Fruit fly (Drosophila melanogaster): ENCODE results near the gene CG31915.

Gene CG31915

DNA sequence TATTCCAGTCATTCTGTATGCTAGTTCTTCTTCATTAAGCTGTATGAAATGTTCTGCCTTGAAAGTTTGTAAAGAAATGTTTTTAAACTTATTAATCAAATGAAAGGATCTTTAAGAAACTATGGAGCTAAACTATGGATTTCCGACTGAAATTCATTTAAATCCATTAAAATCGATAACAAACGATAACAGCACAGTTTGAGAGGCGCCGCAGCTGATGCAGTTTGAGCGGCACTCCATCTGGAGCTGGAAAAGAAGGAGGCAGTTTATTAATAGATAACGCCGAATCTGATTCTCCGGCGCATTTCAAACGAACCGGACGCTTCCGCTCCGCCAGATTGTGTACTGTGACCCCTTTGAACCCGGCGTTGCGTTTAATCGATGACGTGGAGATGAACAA lies at the start of gene CG31915:
TSS of gene CG31915 (plus strand) at position 263 of the 400 bp plus-strand sequence.
- peak in 1 of 2 experiments; percentile 11 for TF ChIP-seq CTCF (optimal IDR thresholded peaks at IDR 0.05)
- TF ChIP-seq CG8478 (optimal IDR thresholded peaks at IDR 0.05) = no peak

DNA sequence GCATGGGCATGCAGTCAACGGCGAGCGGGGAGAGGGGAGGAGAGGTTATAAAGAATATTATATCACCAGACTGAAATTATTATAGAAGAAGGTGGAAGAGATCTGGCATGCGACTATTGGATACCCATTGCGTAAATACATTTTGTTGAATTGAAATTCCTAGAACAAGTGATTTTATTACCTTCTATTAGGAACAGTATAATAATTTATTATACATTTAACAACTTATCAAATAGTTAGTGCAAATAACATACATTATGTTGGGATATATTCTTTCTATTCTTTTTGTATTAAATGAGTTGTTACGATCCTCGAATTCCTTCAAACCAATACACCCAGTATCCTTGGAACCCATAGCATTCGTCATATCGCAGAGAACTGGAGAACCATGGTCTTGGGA lies 49.6 kb upstream of the CG31915 start:
- TF ChIP-seq CTCF (optimal IDR thresholded peaks at IDR 0.05) (no peak), CG8478 (optimal IDR thresholded peaks at IDR 0.05) (no peak)

DNA sequence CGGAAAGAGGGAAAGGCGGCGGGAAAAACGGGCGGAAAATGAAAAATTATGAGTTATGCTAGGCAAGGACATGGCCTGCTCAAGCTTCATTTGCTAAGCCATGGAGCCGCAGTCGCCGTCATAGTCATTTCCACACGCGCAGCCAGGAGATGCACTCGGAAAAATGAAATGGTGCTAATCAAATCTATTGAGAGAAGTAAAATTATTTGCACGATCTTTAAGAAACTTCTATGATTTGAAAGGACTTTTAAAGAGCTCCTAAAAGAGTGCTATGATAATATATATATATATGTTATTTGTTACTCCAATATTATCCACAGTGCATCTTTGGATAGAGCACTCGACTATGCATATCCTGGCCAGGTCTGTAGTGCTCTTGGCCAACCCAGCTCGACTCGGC lies 48.8 kb upstream of the CG31915 start:
- TF ChIP-seq CG8478 (optimal IDR thresholded peaks at IDR 0.05) = no peak

DNA sequence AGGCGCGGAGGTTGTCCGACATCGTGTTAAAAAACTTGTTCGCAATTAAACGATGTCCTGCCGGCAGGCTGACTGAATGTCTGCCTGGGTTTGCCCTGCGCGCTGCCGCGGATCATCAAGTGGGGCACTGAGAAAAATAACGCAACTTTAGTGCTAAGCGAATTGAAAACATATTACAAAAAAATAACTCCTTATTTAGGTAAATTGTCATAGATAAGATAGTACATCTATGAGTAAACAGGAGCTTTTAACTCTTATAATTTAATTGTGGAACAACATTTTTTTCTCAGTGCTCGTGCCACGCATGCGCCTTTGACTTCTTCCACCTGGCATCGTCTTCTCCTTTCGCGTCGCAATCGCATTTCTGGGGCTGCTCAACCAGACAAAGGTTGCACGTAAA lies 48.0 kb upstream of the CG31915 start:
- TF ChIP-seq CTCF (optimal IDR thresholded peaks at IDR 0.05) = no peak
- no peak for TF ChIP-seq CG8478 (optimal IDR thresholded peaks at IDR 0.05)

DNA sequence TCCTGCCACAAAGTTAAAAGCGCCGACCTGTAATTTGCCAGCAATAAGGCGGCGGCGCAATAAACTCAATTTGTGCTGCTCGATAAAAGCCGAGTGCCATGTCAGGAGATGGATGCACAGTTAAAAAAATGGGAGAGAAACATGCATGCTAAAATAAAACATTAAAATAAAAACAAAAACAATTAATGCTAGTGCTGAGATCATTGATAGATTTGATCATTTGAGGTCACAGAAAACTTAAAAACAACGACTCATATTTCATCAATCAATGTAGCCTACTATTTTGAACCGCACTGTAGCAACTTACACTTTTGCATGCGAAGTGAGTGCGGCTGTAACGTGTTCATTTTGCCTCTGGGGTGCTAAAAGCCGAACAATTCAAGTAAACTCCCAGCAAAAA lies 44.8 kb upstream of the CG31915 start:
- TF ChIP-seq CG8478 (optimal IDR thresholded peaks at IDR 0.05) = no peak
- no peak for TF ChIP-seq CTCF (optimal IDR thresholded peaks at IDR 0.05)

DNA sequence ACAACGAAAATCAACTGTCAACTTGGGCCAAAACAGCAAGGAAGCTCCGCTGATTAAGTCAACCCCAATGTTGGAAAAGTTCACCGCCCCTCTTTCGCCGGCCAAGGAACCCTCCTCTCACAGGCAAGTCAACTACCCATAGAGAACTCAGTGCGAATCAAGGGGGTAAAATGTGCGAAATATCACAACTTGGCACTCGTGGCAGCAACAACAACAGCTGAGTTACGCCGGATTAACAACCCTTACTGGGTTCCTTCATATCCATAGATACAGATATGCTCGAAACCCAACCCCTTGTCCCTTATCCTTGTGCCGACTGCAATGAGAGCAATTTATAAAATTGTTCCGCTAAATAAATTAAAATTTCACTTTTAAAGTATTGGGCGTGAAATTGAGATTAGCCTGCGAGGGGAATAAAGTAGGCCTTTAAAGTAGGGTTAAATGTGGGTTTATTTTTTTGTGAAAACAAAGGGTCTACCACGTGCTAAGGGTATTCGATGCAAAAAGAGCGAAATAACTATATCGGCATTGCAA lies 38.8 kb upstream of the CG31915 start:
- TF ChIP-seq CG8478 (optimal IDR thresholded peaks at IDR 0.05) (no peak), CTCF (optimal IDR thresholded peaks at IDR 0.05) (no peak)

DNA sequence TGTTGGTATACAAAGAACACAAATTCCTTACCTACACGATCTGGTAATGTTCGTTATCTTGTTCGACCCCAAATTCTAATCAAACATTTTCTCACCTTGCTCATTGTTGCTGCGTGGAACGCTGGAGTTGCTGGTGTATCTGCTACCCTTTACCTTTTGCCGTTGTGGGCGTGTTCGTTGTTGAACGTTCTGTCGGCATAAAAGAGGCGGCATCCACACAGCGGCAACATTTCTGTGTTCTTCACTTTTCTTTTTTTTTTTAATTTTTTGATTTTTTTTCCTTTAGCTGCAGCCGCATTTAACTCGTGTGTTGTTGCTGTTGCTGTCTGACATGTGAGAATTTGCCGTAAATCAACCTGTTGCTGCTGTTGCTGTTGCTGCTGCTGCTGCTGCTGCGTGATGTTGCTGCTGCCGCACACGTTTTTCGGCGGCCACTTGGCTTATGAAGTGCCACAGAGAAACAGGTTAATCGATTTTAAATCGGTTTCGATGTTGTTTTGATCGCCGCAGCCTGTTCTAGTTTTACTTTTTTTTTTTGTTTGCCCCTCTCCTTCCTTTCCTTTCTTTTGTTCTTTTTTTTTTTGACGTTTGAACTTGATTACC lies 38.1 kb upstream of the CG31915 start:
- TF ChIP-seq CG8478 (optimal IDR thresholded peaks at IDR 0.05) (no peak), CTCF (optimal IDR thresholded peaks at IDR 0.05) (no peak)

DNA sequence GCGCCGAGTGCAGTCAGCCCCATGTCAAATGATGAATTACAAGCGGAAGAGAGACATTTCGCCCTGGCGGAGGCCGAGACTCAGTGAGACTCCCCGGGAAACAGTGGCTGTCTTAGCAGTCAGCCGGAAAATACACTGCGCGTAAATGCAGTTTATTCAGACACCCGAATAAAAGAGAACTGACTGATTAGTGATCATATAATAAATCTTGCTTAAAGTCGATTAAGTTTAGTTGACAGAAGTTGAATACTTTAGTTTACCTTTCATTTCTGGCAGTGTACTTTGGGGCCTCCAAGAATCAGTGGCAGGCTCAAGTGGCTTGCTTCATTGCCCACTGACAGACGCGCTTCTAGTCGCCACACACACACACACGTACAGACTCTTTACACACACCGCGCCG lies 36.7 kb upstream of the CG31915 start:
- TF ChIP-seq CG8478 (optimal IDR thresholded peaks at IDR 0.05) = no peak
- TF ChIP-seq CTCF (optimal IDR thresholded peaks at IDR 0.05) = no peak

DNA sequence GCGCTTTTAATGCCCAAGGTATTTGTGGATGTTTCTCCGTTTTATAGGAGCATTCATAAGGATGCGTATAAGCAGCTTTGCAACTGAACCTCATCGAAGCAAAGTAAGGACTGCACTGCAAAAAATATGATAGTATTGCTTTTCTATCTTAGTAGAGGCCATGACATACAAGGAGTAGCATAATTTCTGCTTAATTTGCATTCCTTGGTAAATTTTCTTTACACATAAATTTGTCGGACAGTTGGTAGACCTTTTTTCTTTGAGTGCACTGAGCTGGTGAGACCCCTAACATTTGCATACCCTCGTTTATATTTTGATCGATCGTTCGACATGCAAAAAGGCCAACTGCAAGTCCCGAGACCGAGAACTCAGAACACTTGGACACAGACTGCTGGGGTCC lies 35.0 kb upstream of the CG31915 start:
- TF ChIP-seq CG8478 (optimal IDR thresholded peaks at IDR 0.05) (no peak), CTCF (optimal IDR thresholded peaks at IDR 0.05) (no peak)

DNA sequence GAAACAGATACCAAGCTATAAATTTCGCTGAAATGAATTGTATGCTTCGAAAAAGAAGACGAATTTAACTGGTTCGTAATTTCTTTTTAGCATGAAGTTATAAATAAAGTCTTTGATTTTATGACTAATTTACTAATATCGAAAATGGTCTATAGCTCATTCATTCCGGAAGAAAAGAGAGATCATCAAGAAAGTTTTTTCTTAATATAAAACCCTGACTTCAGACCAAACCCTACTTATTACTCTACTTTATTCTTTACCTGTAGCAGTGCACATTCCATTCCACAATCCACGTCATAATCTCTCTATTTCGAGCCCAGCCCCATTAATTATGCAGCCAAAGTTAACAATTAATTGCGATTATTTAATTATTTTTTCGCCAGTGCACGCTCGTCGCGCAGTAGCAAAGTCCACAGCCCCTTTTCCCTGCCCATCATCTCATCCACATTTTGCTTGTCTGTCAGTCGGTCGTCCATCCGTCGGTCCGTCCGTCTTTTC lies 34.0 kb upstream of the CG31915 start:
- TF ChIP-seq CG8478 (optimal IDR thresholded peaks at IDR 0.05) (no peak), CTCF (optimal IDR thresholded peaks at IDR 0.05) (no peak)

DNA sequence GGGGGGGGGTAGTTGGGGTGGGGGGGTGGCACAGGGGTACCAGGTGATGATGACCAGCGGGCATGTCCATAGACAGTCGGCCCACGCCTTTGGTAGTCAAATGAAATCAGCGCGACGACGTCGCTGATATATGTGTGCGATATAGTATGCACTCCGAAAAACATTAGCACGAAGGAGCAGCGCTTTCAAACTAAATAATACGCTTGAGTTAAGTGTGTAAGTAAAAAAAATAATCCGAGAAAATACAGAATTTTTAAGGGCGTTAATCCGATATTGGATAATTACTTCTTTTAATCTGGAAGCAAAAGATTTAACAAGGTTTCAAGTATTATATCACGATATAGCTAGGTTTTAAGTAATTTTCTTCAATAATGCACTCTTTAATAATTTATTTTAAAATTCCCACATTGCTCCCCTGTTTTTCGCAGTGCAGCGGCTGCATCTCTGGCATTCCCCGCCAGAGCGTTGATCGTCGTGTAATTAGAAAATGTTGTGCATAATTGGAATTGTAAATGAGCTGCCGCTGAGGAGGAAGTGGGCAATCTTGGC lies 33.0 kb upstream of the CG31915 start:
- TF ChIP-seq CTCF (optimal IDR thresholded peaks at IDR 0.05) (no peak), CG8478 (optimal IDR thresholded peaks at IDR 0.05) (no peak)

DNA sequence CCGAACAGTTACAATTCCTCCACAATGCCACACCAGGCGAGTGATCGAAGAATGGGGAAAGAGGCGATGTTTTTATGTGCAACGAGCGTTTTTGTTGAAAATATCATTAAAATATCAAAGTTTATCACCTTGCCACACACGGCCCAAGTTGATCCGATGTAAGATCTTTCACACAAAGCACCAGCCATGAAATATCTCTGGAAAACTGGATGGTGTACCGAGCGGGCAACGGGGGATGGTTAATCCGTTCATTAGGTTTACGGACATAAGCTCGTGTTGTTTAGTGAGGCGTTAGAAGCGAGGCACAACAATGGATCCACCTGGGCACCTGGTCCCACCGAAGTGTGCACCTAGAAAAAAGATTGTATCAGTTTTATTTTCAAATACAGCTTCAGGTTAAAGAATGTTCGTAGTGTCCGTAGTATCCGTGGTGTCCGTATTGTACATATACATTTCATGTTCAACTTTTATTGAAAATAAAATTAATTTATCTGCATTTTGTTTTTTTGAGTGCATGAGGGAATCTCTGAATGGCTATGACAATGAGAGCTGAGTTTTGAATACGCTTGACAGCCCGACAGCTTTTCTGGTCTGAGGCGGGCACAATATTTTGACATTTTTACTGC lies 31.3 kb upstream of the CG31915 start:
- no peak for TF ChIP-seq CTCF (optimal IDR thresholded peaks at IDR 0.05)
- TF ChIP-seq CG8478 (optimal IDR thresholded peaks at IDR 0.05) = no peak

DNA sequence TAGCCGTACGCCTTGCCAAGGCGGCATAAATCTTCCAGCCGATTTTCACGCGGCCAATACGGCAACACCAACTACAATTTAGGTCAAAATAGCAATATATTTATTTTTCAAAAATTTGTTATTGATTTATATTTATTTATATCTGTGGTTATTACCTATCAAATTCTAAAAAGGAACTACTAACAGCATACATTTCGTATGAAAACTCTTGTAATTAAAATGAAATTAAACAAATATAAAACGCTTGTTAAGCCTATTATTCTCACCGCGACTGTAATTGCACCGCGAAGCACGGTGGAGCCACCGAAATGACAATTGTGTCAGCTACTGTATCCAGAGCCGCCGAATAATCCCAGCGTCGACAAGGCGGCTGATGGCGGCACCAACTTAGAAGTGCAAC lies 28.5 kb upstream of the CG31915 start:
- no peak for TF ChIP-seq CTCF (optimal IDR thresholded peaks at IDR 0.05)
- no peak for TF ChIP-seq CG8478 (optimal IDR thresholded peaks at IDR 0.05)

DNA sequence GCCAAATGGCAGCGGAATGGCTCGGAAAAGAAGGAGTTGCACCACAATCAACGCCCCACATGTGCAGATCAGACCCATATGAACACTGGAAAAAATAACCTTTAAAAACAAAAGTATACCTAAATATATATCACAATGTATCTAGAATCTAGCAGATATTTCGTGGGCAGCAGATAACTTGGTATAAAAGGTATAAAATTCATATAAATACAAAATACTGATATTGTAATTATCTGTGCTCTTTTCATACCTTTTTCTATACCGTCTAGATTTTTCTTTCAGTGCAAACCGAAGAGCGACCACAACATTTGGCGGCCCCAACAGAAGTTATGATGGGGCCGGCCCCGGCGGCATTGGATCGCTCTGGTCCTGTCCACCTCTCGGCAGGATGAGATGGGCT lies 26.6 kb upstream of the CG31915 start:
- no peak for TF ChIP-seq CTCF (optimal IDR thresholded peaks at IDR 0.05)
- TF ChIP-seq CG8478 (optimal IDR thresholded peaks at IDR 0.05) = no peak

DNA sequence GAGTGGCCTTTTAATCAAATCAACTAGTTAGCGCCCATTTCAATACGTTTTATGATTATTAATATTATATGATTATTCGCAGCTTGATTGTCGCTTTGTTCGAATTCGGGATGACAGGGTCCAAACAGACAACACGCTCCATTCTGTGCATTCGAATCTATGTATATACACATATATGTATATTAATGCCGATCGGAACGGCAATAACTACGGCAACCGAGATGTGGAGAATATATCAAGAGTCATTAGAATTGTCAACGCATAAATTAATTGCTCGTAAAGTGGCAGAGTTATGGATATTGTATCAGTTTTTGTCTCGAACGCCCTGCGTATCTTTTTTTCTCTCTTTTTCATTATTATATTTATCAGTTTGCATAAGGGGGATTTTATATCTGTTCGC lies 25.1 kb upstream of the CG31915 start:
- TF ChIP-seq CG8478 (optimal IDR thresholded peaks at IDR 0.05) (no peak), CTCF (optimal IDR thresholded peaks at IDR 0.05) (no peak)

DNA sequence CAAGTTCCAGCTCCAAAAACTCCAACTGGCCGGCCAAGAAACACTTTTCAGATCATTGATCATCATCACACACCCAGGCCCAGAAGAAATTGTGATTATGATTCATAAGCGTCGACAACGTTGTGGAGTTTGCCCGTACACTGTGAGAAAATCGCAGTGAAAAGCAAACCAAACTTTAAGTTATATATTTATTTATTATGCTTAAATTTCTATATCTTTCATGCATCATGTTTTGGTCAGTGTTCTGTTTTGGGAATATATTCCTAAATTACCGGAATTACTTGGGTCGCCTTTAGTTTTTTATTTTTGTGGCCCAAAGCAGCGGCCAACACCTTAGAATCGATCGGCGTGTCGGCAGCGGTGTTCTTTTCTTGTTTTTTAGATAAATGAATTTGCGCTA lies 22.8 kb upstream of the CG31915 start:
- TF ChIP-seq CG8478 (optimal IDR thresholded peaks at IDR 0.05) = no peak
- no peak for TF ChIP-seq CTCF (optimal IDR thresholded peaks at IDR 0.05)
